Fruit fly (Drosophila melanogaster) whole organism, adult: ENCODE results near the gene E2f1.

Experiments used
- CG11617 ChIP-seq: fragments of 200-800 bp; sonication (Bioruptor generic); optimal IDR thresholded peaks from 2 replicates; lab custom pipeline; 2017; ENCODE audit warnings: mild to moderate bottlenecking, missing biosample characterization, missing genetic modification reagents, missing genetic modification characterization
- CG12768 ChIP-seq: fragments of 200-800 bp; sonication (Bioruptor generic); optimal IDR thresholded peaks from 2 replicates; lab custom pipeline; 2017; ENCODE audit warnings: missing biosample characterization, missing genetic modification characterization, mild to moderate bottlenecking, moderate library complexity, missing genetic modification reagents
- CG14711 ChIP-seq: fragments of 200-800 bp; sonication (Bioruptor generic); optimal IDR thresholded peaks from 2 replicates; lab custom pipeline; 2018; ENCODE audit warnings: missing biosample characterization, mild to moderate bottlenecking, missing genetic modification characterization, moderate library complexity
- CG1620 ChIP-seq: fragments of 200-800 bp; sonication (Bioruptor generic); optimal IDR thresholded peaks from 2 replicates; lab custom pipeline; 2016; ENCODE audit warnings: missing biosample characterization, missing genetic modification characterization
- CG33017 ChIP-seq: fragments of 200-800 bp; sonication (Bioruptor generic); optimal IDR thresholded peaks from 2 replicates; lab custom pipeline; 2018; ENCODE audit warnings: missing biosample characterization, mild to moderate bottlenecking, missing genetic modification characterization, moderate library complexity
- CG5204 ChIP-seq: fragments of 200-800 bp; sonication (Bioruptor generic); optimal IDR thresholded peaks from 2 replicates; lab custom pipeline; 2016; ENCODE audit warnings: missing biosample characterization, missing genetic modification characterization
- CG7045 ChIP-seq: fragments of 200-800 bp; sonication (Bioruptor generic); optimal IDR thresholded peaks from 2 replicates; lab custom pipeline; 2017; ENCODE audit warnings: missing biosample characterization, mild to moderate bottlenecking, missing genetic modification characterization
- CG7101 ChIP-seq: fragments of 200-800 bp; sonication (Bioruptor generic); optimal IDR thresholded peaks from 2 replicates; lab custom pipeline; 2018; ENCODE audit warnings: missing biosample characterization, mild to moderate bottlenecking, missing genetic modification characterization, moderate library complexity
- Clk ChIP-seq: fragments of 200-800 bp; sonication (Bioruptor generic); optimal IDR thresholded peaks from 2 replicates; lab custom pipeline; 2017; ENCODE audit warnings: missing biosample characterization, missing genetic modification characterization
- Crg-1 ChIP-seq: fragments of 200-800 bp; sonication (Bioruptor generic); optimal IDR thresholded peaks from 2 replicates; lab custom pipeline; 2016; ENCODE audit warnings: missing biosample characterization, missing genetic modification characterization
- Hr96 ChIP-seq: fragments of 200-800 bp; sonication (Bioruptor generic); optimal IDR thresholded peaks from 2 replicates; lab custom pipeline; 2016; ENCODE audit warnings: missing biosample characterization, missing genetic modification characterization
- Mnt ChIP-seq: fragments of 200-800 bp; sonication (Bioruptor generic); optimal IDR thresholded peaks from 2 replicates; lab custom pipeline; 2016; ENCODE audit warnings: missing biosample characterization, mild to moderate bottlenecking, missing genetic modification characterization
- bab1 ChIP-seq: fragments of 200-800 bp; sonication (Bioruptor generic); optimal IDR thresholded peaks from 3 replicates; lab custom pipeline; 2019; ENCODE audit warnings: missing biosample characterization, mild to moderate bottlenecking, missing genetic modification characterization, moderate library complexity
- cic ChIP-seq: fragments of 200-800 bp; sonication (Bioruptor generic); optimal IDR thresholded peaks from 2 replicates; lab custom pipeline; 2017; ENCODE audit warnings: missing biosample characterization, mild to moderate bottlenecking, missing genetic modification characterization, moderate library complexity
- cnc ChIP-seq, 2 experiments: fragments of >200 bp; optimal IDR thresholded peaks; 2 replicates each; lab custom pipeline; 2017
- kay ChIP-seq: fragments of 200-800 bp; sonication (Bioruptor generic); peaks from one replicate; lab custom pipeline; 2016; ENCODE audit warnings: missing biosample characterization, missing genetic modification characterization, borderline replicate concordance
- ovo ChIP-seq: fragments of 200-800 bp; sonication (Bioruptor generic); optimal IDR thresholded peaks from 2 replicates; lab custom pipeline; 2016; ENCODE audit warnings: missing biosample characterization, missing genetic modification characterization
- pad ChIP-seq: fragments of 200-800 bp; sonication (Bioruptor generic); optimal IDR thresholded peaks from 3 replicates; lab custom pipeline; 2017; ENCODE audit warnings: missing biosample characterization, missing genetic modification characterization, mild to moderate bottlenecking, moderate library complexity, missing genetic modification reagents
- tj ChIP-seq: fragments of 200-800 bp; sonication (Bioruptor generic); optimal IDR thresholded peaks from 3 replicates; lab custom pipeline; 2017; ENCODE audit warnings: missing biosample characterization, mild to moderate bottlenecking, missing genetic modification characterization, moderate library complexity
- toe ChIP-seq: fragments of 200-800 bp; sonication (Bioruptor generic); optimal IDR thresholded peaks from 2 replicates; lab custom pipeline; 2016; ENCODE audit warnings: missing biosample characterization, missing genetic modification characterization

The E2f1 gene

DNA sequence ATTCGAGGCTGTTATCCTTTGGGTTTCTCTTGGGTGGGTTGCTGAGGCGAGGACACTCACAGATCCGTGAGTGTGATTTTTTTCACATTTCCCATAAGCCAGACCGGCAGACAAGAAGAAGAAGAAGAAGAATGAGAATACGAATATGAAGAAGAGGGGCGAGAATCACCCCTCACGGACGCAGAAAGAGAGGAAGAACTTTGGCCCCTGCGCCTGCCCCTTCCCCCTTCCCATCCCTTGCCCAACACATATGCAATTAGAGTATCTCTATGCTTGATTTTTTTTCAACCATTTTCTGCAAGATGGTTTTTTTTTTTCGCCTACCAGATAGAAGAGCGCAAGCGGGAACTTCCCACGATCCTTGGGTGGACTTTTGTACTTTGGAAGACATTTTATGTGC, 26.0 kb downstream of the E2f1 start:
- no peak for TF ChIP-seq Crg-1 (GFP tag; lab: Kevin White, UChicago)
- TF ChIP-seq toe (GFP tag; lab: Kevin White, UChicago) = no peak
- no peak for TF ChIP-seq CG12768 (GFP tag; lab: Kevin White, UChicago)
- TF ChIP-seq pad = no peak
- TF ChIP-seq Mnt (GFP tag; lab: Kevin White, UChicago) = no peak
- no peak for TF ChIP-seq bab1 (GFP tag; lab: Kevin White, UChicago)
- TF ChIP-seq ovo (GFP tag; lab: Kevin White, UChicago) = no peak
- TF ChIP-seq CG5204 (GFP tag; lab: Kevin White, UChicago) = no peak

DNA sequence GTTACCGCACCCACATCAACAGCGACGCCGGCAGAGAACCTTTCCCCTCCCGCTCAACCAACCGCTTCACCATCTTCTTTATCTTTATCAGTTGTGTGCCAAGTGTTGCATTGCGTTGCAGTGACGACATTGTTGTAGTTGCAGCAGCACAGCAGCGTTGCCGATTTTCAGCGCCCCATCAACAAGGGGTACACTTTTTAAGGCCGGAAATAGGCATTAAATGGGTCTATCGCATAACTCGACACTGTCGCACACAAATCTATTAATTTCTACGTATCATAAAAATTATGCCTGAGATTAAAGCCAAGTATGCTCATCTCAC, 26.9 kb downstream of the E2f1 start:
- no peak for TF ChIP-seq tj (GFP tag; lab: Kevin White, UChicago)
- TF ChIP-seq bab1 (GFP tag; lab: Kevin White, UChicago) = no peak
- no peak for TF ChIP-seq kay
- no peak for TF ChIP-seq CG11617 (GFP tag; lab: Kevin White, UChicago)
- TF ChIP-seq CG14711 (tag; lab: Kevin White, UChicago) = no peak
- no peak for TF ChIP-seq Hr96 (GFP tag; lab: Kevin White, UChicago)
- no peak for TF ChIP-seq Crg-1 (GFP tag; lab: Kevin White, UChicago)
- no peak for TF ChIP-seq cnc (optimal IDR thresholded peaks at IDR 0.05; lab: Kevin White, UChicago)
- no peak for TF ChIP-seq ovo (GFP tag; lab: Kevin White, UChicago)
- no peak for TF ChIP-seq cic (GFP tag; lab: Kevin White, UChicago)

DNA sequence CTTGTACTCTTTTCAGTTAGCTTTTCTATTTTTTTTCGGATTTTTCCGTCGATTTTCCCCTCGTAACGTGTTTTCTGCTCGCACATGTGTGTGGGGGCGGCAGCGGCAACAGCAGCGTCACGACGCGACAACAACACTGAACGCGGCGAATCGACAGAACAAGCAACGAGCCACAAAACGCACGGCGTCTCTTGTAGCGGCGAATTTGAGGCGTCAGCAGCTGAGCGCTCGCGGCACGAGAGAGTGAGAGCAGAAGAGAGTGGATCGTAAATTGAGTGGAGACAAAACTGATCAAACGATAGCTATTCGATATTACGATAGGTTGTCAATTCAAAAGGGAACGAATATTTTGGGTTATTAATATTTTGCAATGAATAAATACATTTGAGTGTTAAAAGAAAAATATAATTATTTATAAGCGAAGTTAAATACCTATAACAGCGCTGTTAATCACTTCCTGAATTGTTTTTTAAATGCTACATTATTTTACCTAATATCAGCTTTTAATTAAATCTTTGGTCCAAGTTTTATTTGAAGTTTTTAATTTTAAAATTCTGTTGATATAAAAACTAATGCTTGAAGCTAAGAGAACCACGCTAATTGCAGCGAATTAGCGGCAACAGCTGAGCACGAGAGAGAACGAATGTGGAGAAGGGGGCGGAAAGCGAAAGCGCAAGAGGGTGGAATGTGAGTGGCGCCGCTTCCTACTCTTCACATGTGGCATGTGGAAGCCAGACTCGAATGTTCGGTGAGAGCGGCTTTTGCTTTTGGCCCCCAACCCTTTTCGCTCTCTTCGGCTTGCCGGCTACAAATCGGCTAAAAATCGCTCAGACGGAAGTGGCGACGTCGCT, 27.5 kb downstream of the E2f1 start:
- TF ChIP-seq CG7045 = peak; percentile 57
- TF ChIP-seq CG11617 (GFP tag; lab: Kevin White, UChicago) = peak; percentile 49
- no peak for TF ChIP-seq cnc (optimal IDR thresholded peaks at IDR 0.05; lab: Kevin White, UChicago)
- peak; percentile 62 for TF ChIP-seq Hr96 (GFP tag; lab: Kevin White, UChicago)
- peak; percentile 66 for TF ChIP-seq tj (GFP tag; lab: Kevin White, UChicago)
- peak; percentile 60 for TF ChIP-seq CG5204 (GFP tag; lab: Kevin White, UChicago)
- TF ChIP-seq Crg-1 (GFP tag; lab: Kevin White, UChicago) = no peak
- TF ChIP-seq Mnt (GFP tag; lab: Kevin White, UChicago) = peak; percentile 95
- peak; percentile 81 for TF ChIP-seq ovo (GFP tag; lab: Kevin White, UChicago)
- peak; percentile 99 for TF ChIP-seq bab1 (GFP tag; lab: Kevin White, UChicago)
- TF ChIP-seq Clk (GFP tag; lab: Kevin White, UChicago) = peak; percentile 77
- no peak for TF ChIP-seq CG1620
- TF ChIP-seq CG33017 (tag; lab: Kevin White, UChicago) = peak; percentile 55
- no peak for TF ChIP-seq CG7101 (tag; lab: Kevin White, UChicago)
- peak; percentile 80 for TF ChIP-seq CG12768 (GFP tag; lab: Kevin White, UChicago)
- TF ChIP-seq cic (GFP tag; lab: Kevin White, UChicago) = peak; percentile 94
- TF ChIP-seq CG14711 (tag; lab: Kevin White, UChicago) = peak; percentile 21
- peak; percentile 82 for TF ChIP-seq toe (GFP tag; lab: Kevin White, UChicago)
- TF ChIP-seq kay = peak; percentile 98
- TF ChIP-seq pad = peak; percentile 38

DNA sequence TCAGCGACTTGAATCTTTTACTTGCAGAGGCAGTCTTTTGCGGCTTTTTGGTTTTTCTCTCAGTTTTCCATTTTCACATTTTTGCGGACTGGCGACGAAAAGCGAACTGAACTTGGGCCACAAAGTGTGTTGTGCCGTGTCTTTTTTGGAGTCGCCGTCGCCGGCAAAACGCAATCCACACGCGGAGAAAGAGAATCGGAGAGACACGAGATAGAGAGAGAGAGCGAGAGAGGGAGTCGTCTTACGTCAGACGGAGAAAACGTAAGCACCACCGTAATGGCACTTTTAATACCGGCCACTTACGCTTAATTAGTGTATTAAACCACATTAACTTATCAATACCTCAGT, 28.1 kb downstream of the E2f1 start:
- TF ChIP-seq cnc (optimal IDR thresholded peaks at IDR 0.05; lab: Kevin White, UChicago) = no peak
- no peak for TF ChIP-seq Hr96 (GFP tag; lab: Kevin White, UChicago)
- TF ChIP-seq CG1620 = no peak
- no peak for TF ChIP-seq CG5204 (GFP tag; lab: Kevin White, UChicago)
- no peak for TF ChIP-seq CG7045
- TF ChIP-seq CG11617 (GFP tag; lab: Kevin White, UChicago) = no peak
- TF ChIP-seq CG7101 (tag; lab: Kevin White, UChicago) = no peak
- TF ChIP-seq CG14711 (tag; lab: Kevin White, UChicago) = no peak
- no peak for TF ChIP-seq pad
- no peak for TF ChIP-seq CG33017 (tag; lab: Kevin White, UChicago)

DNA sequence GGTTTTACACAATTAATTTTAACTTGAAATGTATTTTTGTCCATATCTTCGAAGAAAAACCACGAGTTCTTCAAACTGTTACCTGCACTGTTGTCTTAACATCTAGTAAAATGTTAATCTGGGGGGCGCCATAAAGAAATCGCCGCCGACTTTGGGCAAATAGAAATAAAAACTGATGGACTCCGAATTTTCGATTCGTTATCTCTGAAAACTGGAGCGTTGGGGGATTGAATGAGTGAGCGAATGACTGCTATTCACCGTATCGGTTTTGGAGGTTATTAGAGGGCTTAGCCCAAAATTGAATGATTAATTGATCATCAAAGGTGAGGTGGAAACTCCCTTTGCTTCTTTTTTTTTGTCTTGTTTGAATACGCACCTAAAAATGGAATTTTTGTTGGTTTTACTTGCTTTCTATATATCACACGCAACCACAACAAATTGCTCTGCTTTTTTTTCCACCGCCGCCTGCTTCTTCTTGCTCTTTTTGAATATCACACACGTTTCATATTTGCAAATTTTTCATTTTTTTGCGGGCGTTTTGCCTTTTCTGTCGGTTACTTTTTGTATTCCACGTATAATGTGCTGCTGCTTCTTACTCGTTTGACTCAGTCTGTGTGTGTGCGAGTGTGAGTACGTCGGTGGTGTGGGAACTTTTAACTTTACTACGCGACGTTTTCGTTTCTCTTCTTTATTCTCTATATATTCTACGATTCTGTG, 28.8 kb downstream of the E2f1 start:
- peak; percentile 86 for TF ChIP-seq tj (GFP tag; lab: Kevin White, UChicago)
- no peak for TF ChIP-seq kay
- TF ChIP-seq CG33017 (tag; lab: Kevin White, UChicago) = no peak

DNA sequence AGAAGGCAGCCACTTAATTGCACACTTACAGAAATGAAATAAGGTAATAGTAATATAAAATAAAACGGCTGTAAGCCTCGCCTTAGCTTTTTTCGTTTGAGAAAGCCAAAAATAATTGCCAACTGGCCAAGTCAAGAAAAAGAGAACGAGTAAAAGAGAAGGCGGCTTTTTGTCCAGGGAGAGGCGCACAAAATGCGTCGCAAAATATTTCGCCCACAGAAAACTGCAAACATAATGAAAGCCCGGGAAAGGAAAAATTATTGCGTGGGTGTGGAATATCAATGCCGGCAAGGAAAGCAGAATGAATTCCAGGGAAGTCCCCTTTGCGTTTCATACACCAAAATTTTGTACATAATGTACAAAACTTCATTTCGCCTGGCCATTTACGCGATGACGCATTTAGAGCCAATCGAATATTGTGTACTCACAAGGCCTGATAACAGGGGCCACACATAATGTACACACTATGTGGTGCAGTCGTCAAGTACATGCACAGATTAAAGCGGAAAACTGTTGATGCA, 29.6 kb downstream of the E2f1 start:
- no peak for TF ChIP-seq CG11617 (GFP tag; lab: Kevin White, UChicago)
- peak; percentile 69 for TF ChIP-seq kay
